Worm (Caenorhabditis elegans) whole organism, late embryonic: ENCODE measurements around the gene mtr-4.

ENCODE experiments used
- K09A11.1 ChIP-seq: sonication (generic microtip); optimal IDR thresholded peaks from 2 replicates; lab custom pipeline; 2017; ENCODE audit warnings: antibody characterized with exemption, mild to moderate bottlenecking, missing genetic modification characterization, missing compliant biosample characterization; ENCODE audit not compliant: insufficient read depth
- T23F11.4 ChIP-seq: fragments of 200-800 bp; sonication (Bioruptor generic); optimal IDR thresholded peaks from 2 replicates; lab custom pipeline; 2018; ENCODE audit warnings: mild to moderate bottlenecking, missing genetic modification characterization, missing compliant biosample characterization
- ahr-1 ChIP-seq: sonication (generic microtip); optimal IDR thresholded peaks from 2 replicates; lab custom pipeline; 2016; ENCODE audit warnings: missing genetic modification characterization, missing compliant biosample characterization
- ceh-22 ChIP-seq: sonication (generic microtip); optimal IDR thresholded peaks from 2 replicates; lab custom pipeline; 2017; ENCODE audit warnings: missing biosample characterization, missing genetic modification characterization
- ceh-24 ChIP-seq: sonication (generic microtip); optimal IDR thresholded peaks from 2 replicates; lab custom pipeline; 2016; ENCODE audit warnings: mild to moderate bottlenecking, missing genetic modification characterization, missing compliant biosample characterization
- ceh-31 ChIP-seq: sonication (generic microtip); optimal IDR thresholded peaks from 2 replicates; lab custom pipeline; 2016; ENCODE audit warnings: missing genetic modification characterization, missing compliant biosample characterization
- ceh-45 ChIP-seq: fragments of 200-800 bp; sonication (Bioruptor generic); IDR thresholded peaks from 2 replicates; pipeline ENCODE4 v1.3.6; 2022; ENCODE audit warnings: missing genetic modification reagents, missing genetic modification characterization, missing compliant biosample characterization
- ceh-9 ChIP-seq: sonication (generic microtip); optimal IDR thresholded peaks from 2 replicates; lab custom pipeline; 2016; ENCODE audit warnings: mild to moderate bottlenecking, missing genetic modification characterization, inconsistent platforms, missing compliant biosample characterization
- dve-1 ChIP-seq: sonication (generic microtip); optimal IDR thresholded peaks from 2 replicates; lab custom pipeline; 2017; ENCODE audit warnings: antibody characterized with exemption, mild to moderate bottlenecking, missing genetic modification characterization, missing compliant biosample characterization
- elt-2 ChIP-seq: sonication (generic microtip); optimal IDR thresholded peaks from 2 replicates; lab custom pipeline; 2016; ENCODE audit warnings: missing genetic modification reagents, missing genetic modification characterization, missing compliant biosample characterization
- elt-4 ChIP-seq: sonication (generic microtip); optimal IDR thresholded peaks from 2 replicates; lab custom pipeline; 2016; ENCODE audit warnings: missing genetic modification characterization, missing compliant biosample characterization
- gmeb-2 ChIP-seq: sonication (generic microtip); optimal IDR thresholded peaks from 2 replicates; lab custom pipeline; 2016; ENCODE audit warnings: missing genetic modification characterization, inconsistent platforms, missing compliant biosample characterization
- hlh-13 ChIP-seq: fragments of 200-800 bp; sonication (Bioruptor generic); optimal IDR thresholded peaks from 2 replicates; lab custom pipeline; 2018; ENCODE audit warnings: mild to moderate bottlenecking, missing genetic modification characterization, missing compliant biosample characterization
- hlh-6 ChIP-seq: sonication (generic microtip); optimal IDR thresholded peaks from 2 replicates; lab custom pipeline; 2016; ENCODE audit warnings: missing genotype, missing genetic modification characterization, missing compliant biosample characterization
- hlh-8 ChIP-seq: sonication (generic microtip); optimal IDR thresholded peaks from 2 replicates; lab custom pipeline; 2016; ENCODE audit warnings: missing genotype, missing genetic modification characterization, missing compliant biosample characterization
- lim-6 ChIP-seq: sonication (generic microtip); optimal IDR thresholded peaks from 2 replicates; lab custom pipeline; 2016; ENCODE audit warnings: missing genetic modification characterization, missing compliant biosample characterization
- madf-2 ChIP-seq: sonication (generic microtip); optimal IDR thresholded peaks from 2 replicates; lab custom pipeline; 2017; ENCODE audit warnings: missing genetic modification characterization, missing compliant biosample characterization
- nhr-11 ChIP-seq: fragments of 150-350 bp; optimal IDR thresholded peaks from 2 replicates; lab custom pipeline; 2014; ENCODE audit warnings: missing biosample characterization, missing genetic modification characterization
- npax-4 ChIP-seq: sonication (generic microtip); optimal IDR thresholded peaks from 2 replicates; lab custom pipeline; 2016; ENCODE audit warnings: missing genetic modification characterization, missing compliant biosample characterization
- odd-2 ChIP-seq: sonication (generic microtip); optimal IDR thresholded peaks from 2 replicates; lab custom pipeline; 2017; ENCODE audit warnings: antibody characterized with exemption, mild to moderate bottlenecking, missing genetic modification characterization, missing compliant biosample characterization
- pag-3 ChIP-seq: sonication (generic microtip); optimal IDR thresholded peaks from 2 replicates; lab custom pipeline; 2016; ENCODE audit warnings: missing compliant biosample characterization, missing genetic modification characterization, borderline replicate concordance
- pat-9 ChIP-seq: fragments of 200-800 bp; sonication (Bioruptor generic); optimal IDR thresholded peaks from 2 replicates; lab custom pipeline; 2018; ENCODE audit warnings: mild to moderate bottlenecking, missing genetic modification characterization, moderate library complexity, missing compliant biosample characterization
- pha-2 ChIP-seq: sonication (generic microtip); optimal IDR thresholded peaks from 2 replicates; lab custom pipeline; 2017; ENCODE audit warnings: mild to moderate bottlenecking, missing genetic modification characterization, missing compliant biosample characterization
- pha-4 ChIP-seq: fragments of 150-350 bp; optimal IDR thresholded peaks from 2 replicates; lab custom pipeline; 2018; ENCODE audit warnings: missing biosample characterization, missing genetic modification reagents, missing genetic modification characterization
- pros-1 ChIP-seq: fragments of 150-350 bp; optimal IDR thresholded peaks from 2 replicates; lab custom pipeline; 2014; ENCODE audit warnings: missing biosample characterization, missing genetic modification reagents, missing genetic modification characterization
- ref-2 ChIP-seq: sonication (generic microtip); optimal IDR thresholded peaks from 2 replicates; lab custom pipeline; 2016; ENCODE audit warnings: missing genetic modification characterization, missing compliant biosample characterization
- rnt-1 ChIP-seq: sonication (generic microtip); optimal IDR thresholded peaks from 2 replicates; lab custom pipeline; 2016; ENCODE audit warnings: missing genetic modification characterization, missing compliant biosample characterization
- sdc-2 ChIP-seq: sonication (generic microtip); optimal IDR thresholded peaks from 2 replicates; lab custom pipeline; 2016; ENCODE audit warnings: missing genotype, missing genetic modification characterization, missing compliant biosample characterization
- sox-4 ChIP-seq: sonication (generic microtip); optimal IDR thresholded peaks from 2 replicates; lab custom pipeline; 2017; ENCODE audit warnings: mild to moderate bottlenecking, missing genetic modification characterization, inconsistent platforms, missing compliant biosample characterization
- tbx-2 ChIP-seq: sonication (generic microtip); optimal IDR thresholded peaks from 2 replicates; lab custom pipeline; 2016; ENCODE audit warnings: missing genetic modification characterization, missing compliant biosample characterization
- tbx-7 ChIP-seq: sonication (generic microtip); optimal IDR thresholded peaks from 2 replicates; lab custom pipeline; 2016; ENCODE audit warnings: missing genotype, missing genetic modification characterization, missing compliant biosample characterization
- unc-3 ChIP-seq, 2 experiments: fragments of 200-800 bp in 1 of 2; sonication (Bioruptor generic) in 1 of 2; sonication (generic microtip) in 1 of 2; conservative IDR thresholded peaks in 1 of 2; optimal IDR thresholded peaks in 1 of 2; 2 replicates each; pipeline versions ENCODE4 v1.3.6 to Lab custom; 2016 to 2022; ENCODE audit warnings: missing compliant biosample characterization in 2 of 2, missing genetic modification characterization in 2 of 2, missing genetic modification reagents in 1 of 2
- unc-42 ChIP-seq: sonication (generic microtip); optimal IDR thresholded peaks from 2 replicates; lab custom pipeline; 2016; ENCODE audit warnings: missing genotype, missing genetic modification characterization, missing compliant biosample characterization
- unc-86 ChIP-seq: sonication (generic microtip); optimal IDR thresholded peaks from 2 replicates; lab custom pipeline; 2016; ENCODE audit warnings: missing genetic modification characterization, missing compliant biosample characterization
- zip-5 ChIP-seq: sonication (generic microtip); optimal IDR thresholded peaks from 2 replicates; lab custom pipeline; 2016; ENCODE audit warnings: missing genetic modification characterization, missing compliant biosample characterization
- ztf-16 ChIP-seq: sonication (generic microtip); optimal IDR thresholded peaks from 2 replicates; lab custom pipeline; 2017; ENCODE audit warnings: missing genetic modification characterization, missing compliant biosample characterization

mtr-4 gene

DNA sequence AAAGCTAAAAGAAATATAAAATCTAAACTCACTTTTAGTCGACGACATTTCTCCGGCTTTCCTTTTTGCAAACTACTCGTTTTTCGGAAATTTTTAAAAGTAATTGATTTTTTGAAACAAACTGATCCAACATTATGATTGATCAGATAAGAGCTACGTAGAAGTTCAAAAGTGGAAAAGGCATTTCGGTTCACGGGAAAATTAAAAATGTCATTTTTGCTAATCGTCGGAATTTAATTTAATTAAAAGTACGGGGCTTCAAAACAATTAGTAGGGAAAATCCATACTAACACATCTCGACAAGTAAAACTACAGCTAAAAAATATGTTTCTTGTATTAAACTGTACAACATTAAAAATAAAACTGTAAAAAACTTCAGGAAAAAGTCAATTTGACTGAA lies 24.1 kb downstream of the mtr-4 start, which contains the start of gene K07F5.8:
K07F5.8 (minus strand) TSS at position 101 of the 400 bp plus-strand sequence.
- TF ChIP-seq nhr-11 (tag; lab: Kevin White, UChicago) (no peak), T23F11.4 (no peak), pag-3 (tag; lab: Kevin White, UChicago) (no peak), hlh-13 (GFP tag; lab: Kevin White, UChicago) (no peak), madf-2 (tag; lab: Kevin White, UChicago) (no peak), ceh-45 (no peak), elt-4 (tag; lab: Kevin White, UChicago) (no peak), unc-86 (no peak), ceh-24 (tag; lab: Kevin White, UChicago) (no peak), unc-3 (GFP tag; conservative IDR thresholded peaks at IDR 0.05; lab: Robert Waterston, UW) (no peak), unc-3 (tag; optimal IDR thresholded peaks at IDR 0.05; lab: Kevin White, UChicago) (no peak), rnt-1 (tag; lab: Kevin White, UChicago) (no peak), hlh-6 (tag; lab: Kevin White, UChicago) (no peak)
- TF ChIP-seq, all 69 proteins: peak for 0

- TF ChIP-seq unc-42: no peak
Observed at ce11 chrIV:9850931-9851330, 25.4 kb downstream of the mtr-4 start, which contains the start of gene ssp-10. TSS of gene ssp-10 (minus strand) at chrIV:9851031.

DNA sequence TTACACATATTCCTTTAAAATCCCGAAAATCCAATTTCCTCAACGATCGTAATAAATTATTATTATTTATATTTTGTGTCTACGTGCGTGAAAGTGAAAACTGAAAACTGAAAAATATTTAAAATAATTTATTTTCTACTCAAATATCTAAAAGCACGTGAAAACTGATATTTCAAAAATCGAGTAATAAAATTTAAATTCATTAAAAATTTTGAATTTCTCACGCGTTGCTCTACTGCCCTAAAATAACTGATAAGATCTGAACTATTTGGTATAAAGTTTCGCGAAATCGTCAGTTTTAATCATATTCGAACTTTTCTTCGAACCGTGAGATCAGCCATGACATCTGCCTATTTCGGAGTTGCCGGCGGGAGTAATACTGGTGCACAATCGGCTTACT lies 26.8 kb downstream of the mtr-4 start, which contains the start of gene ssq-1:
ssq-1 (plus strand) TSS at position 301 of the 400 bp plus-strand sequence.
- TF ChIP-seq hlh-13 (GFP tag; lab: Kevin White, UChicago): no peak
- no peak for TF ChIP-seq npax-4 (tag; lab: Kevin White, UChicago)
- no peak for TF ChIP-seq ceh-31 (tag; lab: Kevin White, UChicago)
- TF ChIP-seq pha-4 (tag; lab: Kevin White, UChicago): no peak
- no peak for TF ChIP-seq ceh-9
- TF ChIP-seq nhr-11 (tag; lab: Kevin White, UChicago): no peak

DNA sequence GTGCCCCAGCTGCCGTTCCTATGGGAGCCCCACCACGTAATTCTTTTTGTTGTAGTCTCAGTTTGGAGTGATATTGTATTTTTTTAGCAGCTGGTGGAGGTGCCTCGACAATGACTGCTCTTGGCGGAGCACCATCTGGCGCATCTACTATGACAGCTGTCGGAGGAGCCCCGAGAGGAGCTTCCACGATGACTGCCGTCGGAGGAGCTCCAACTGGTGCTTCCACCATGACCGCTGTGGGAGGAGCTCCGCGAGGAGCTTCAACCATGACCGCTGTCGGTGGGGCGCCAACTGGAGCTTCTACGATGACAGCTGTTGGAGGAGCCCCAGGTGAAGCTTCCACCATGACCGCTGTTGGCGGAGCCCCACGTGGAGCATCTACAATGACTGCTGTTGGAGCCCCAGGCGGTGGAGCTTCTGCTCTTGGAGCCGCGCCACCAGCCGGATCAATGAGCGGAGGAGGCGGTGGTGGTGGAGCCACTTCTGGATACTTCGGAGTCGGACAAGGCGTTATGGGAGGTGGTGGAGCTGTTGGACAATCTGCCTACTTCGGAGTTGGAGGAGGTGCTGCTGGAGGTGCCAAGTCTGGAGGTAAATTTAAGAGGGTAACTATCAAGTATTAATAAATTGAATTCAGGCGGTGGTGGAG lies 27.4 kb downstream of the mtr-4 start:
- TF ChIP-seq sdc-2 (tag; lab: Kevin White, UChicago): peak; percentile 9
- TF ChIP-seq tbx-2: no peak
- TF ChIP-seq, all 69 proteins: peak for 1

DNA sequence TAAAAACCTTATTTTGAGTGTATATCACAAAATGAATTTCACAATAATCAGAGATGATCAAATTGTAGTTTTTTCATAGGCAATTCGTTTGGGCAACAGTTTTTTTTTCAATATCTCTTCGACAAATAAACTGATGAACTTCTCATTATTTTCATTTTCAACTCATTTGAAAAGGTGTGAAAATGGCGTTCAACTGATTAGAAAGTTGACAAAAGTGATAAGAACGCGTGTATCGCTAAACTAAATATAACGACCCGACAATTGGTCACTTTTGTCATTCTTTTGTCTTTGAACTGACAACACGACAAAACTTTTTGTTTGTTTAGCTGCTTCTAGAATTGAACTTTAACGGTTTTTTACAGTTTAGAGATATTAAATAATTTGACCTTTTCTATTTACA lies 29.5 kb downstream of the mtr-4 start:
- TF ChIP-seq lim-6 (tag; lab: Kevin White, UChicago): no peak
- TF ChIP-seq tbx-7 (tag; lab: Kevin White, UChicago): no peak
- TF ChIP-seq ceh-22 (tag; lab: Kevin White, UChicago): no peak
- no peak for TF ChIP-seq hlh-8 (tag; lab: Kevin White, UChicago)
- TF ChIP-seq elt-2 (tag; lab: Kevin White, UChicago): peak; percentile 51
- TF ChIP-seq pha-2 (tag; lab: Kevin White, UChicago): no peak

DNA sequence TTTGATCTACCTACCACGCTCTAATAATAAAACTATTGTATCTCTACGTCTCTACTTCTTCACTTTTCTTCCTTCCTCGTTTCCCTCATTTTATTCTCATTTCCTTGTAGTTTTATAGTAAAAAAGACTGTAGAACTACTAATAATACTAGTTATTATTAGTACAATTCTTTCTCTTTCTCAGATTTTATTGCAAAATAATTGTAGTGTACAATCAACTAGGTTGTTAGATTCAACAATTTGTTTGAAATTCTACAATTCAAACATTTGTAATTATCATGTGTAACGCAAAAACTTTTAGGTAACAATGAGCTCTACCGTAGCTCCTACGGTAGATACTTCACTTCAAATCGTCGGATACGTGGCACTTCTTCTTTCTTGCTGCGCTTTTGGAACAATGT lies 30.2 kb downstream of the mtr-4 start, which contains the start of gene K07F5.12:
K07F5.12 (plus strand) TSS at position 301 of the 400 bp plus-strand sequence.
- TF ChIP-seq ztf-16 (tag; lab: Kevin White, UChicago) (no peak), zip-5 (tag; lab: Kevin White, UChicago) (no peak), K09A11.1 (no peak), pros-1 (tag; lab: Kevin White, UChicago) (no peak), sox-4 (no peak), odd-2 (no peak), gmeb-2 (tag; lab: Kevin White, UChicago) (no peak), ref-2 (tag; lab: Kevin White, UChicago) (no peak), dve-1 (tag; lab: Kevin White, UChicago) (no peak), ahr-1 (tag; lab: Kevin White, UChicago) (no peak), pat-9 (tag; lab: Kevin White, UChicago) (no peak)
